Fruit fly (Drosophila melanogaster): ENCODE results near the gene CG31465.
A peak's percentile ranks its signal among the peaks of the same experiment; 100 is the strongest.

The CG31465 gene

DNA sequence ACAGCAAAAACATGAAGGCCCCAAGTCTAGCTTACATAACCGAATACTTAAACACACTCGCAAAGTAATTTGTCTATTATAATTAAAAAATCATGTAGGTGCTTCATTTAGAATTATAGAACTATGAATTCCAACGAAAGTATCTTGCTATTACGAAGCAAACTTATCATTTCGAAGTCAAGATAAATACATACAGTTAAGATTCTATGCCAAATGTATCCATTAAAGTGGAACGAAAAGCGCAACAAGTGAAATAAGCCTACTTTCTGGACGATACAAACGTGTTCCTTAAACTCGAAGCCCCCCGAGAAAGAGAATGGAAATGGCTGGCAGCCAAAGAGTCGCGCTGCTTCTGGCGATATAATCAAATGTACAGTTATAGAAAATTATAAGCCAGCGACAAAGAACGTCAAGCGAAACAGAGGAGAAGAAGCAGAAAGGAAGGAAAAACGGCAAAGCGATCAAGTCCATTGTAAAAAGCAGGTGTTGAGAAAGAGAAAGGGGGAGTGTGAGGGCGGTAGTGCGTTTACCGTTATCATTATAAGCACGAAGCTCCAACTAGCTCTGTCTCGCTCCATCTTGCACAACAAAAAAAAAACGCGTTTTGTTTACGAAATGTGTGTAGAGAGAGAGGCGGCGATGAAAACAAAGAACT, 27.9 kb upstream of the CG31465 start (continued):
- peak; percentile 26; the same call in 1 of the 2 replicates for TF ChIP-seq Xrp1 (GFP tag; IDR thresholded peaks at IDR 0.05)
- TF ChIP-seq NFAT (GFP tag; IDR thresholded peaks at IDR 0.05) = no peak
- TF ChIP-seq slbo (GFP tag; IDR thresholded peaks at IDR 0.05) = peak; percentile 22; the same call in 1 of the 2 replicates
- no peak for TF ChIP-seq zf30C (GFP tag; optimal IDR thresholded peaks at IDR 0.05)
- TF ChIP-seq CG9932 (GFP tag; IDR thresholded peaks at IDR 0.05) = peak; percentile 32; the same call in 1 of the 2 replicates
- peak; percentile 2 for TF ChIP-seq shn (GFP tag; optimal IDR thresholded peaks at IDR 0.05)
- TF ChIP-seq NfI (GFP tag; optimal IDR thresholded peaks at IDR 0.05) = peak; percentile 19
- no peak for TF ChIP-seq CG8281 (tag; optimal IDR thresholded peaks at IDR 0.05)
- TF ChIP-seq CG3163 (GFP tag; optimal IDR thresholded peaks at IDR 0.05) = peak; percentile 6
- no peak for TF ChIP-seq Poxn (GFP tag; IDR thresholded peaks at IDR 0.05)
- peak; percentile 27 for TF ChIP-seq CG8924 (tag; optimal IDR thresholded peaks at IDR 0.05)
- TF ChIP-seq psq (GFP tag; optimal IDR thresholded peaks at IDR 0.05) = peak; percentile 79
- peak; percentile 16 for TF ChIP-seq CG15011 (GFP tag; optimal IDR thresholded peaks at IDR 0.05)
- peak; percentile 6 for TF ChIP-seq CG10267 (tag; optimal IDR thresholded peaks at IDR 0.05)
- TF ChIP-seq CG3726 (GFP tag; IDR thresholded peaks at IDR 0.05) = no peak
- TF ChIP-seq Fer3 (tag; optimal IDR thresholded peaks at IDR 0.05) = peak; percentile 39
- TF ChIP-seq Blimp-1 (GFP tag; optimal IDR thresholded peaks at IDR 0.05) = peak; percentile 14
- no peak for TF ChIP-seq sob (GFP tag; IDR thresholded peaks at IDR 0.05)
- peak; percentile 3 for TF ChIP-seq HLH54F (GFP tag; optimal IDR thresholded peaks at IDR 0.05)
- TF ChIP-seq CG9817 (tag; optimal IDR thresholded peaks at IDR 0.05) = peak; percentile 50
- TF ChIP-seq CG18599 (GFP tag; optimal IDR thresholded peaks at IDR 0.05) = peak; percentile 42
- peak; percentile 19 for TF ChIP-seq unpg (GFP tag; optimal IDR thresholded peaks at IDR 0.05)
- no peak for TF ChIP-seq CG10209 (GFP tag; optimal IDR thresholded peaks at IDR 0.05)
- peak; percentile 78 for TF ChIP-seq Med (GFP tag)
- TF ChIP-seq dmrt99B (tag; optimal IDR thresholded peaks at IDR 0.05) = peak; percentile 29
- TF ChIP-seq Atf3 (GFP tag; optimal IDR thresholded peaks at IDR 0.05) = no peak
- TF ChIP-seq CoRest (tag; optimal IDR thresholded peaks at IDR 0.05) = peak; percentile 14
- TF ChIP-seq insv (GFP tag; optimal IDR thresholded peaks at IDR 0.05) = no peak
- peak; percentile 23 for TF ChIP-seq CG10979 (tag; optimal IDR thresholded peaks at IDR 0.05)
- 0 out of 2 replicates have a peak, but pooled peaks have one; percentile 43 for TF ChIP-seq lmd (GFP tag; IDR thresholded peaks at IDR 0.05)
- TF ChIP-seq lab (GFP tag; optimal IDR thresholded peaks at IDR 0.05) = peak; percentile 52
- TF ChIP-seq CG6689 (GFP tag; IDR thresholded peaks at IDR 0.05) = 0 out of 2 replicates have a peak, but pooled peaks have one; percentile 32
- peak; percentile 9 for TF ChIP-seq Myb (GFP tag; optimal IDR thresholded peaks at IDR 0.05)
- peak; percentile 53 for TF ChIP-seq lilli (GFP tag; optimal IDR thresholded peaks at IDR 0.05)
- peak; percentile 18 for TF ChIP-seq Dip3 (GFP tag; optimal IDR thresholded peaks at IDR 0.05)
- peak; percentile 28 for TF ChIP-seq tap (tag; optimal IDR thresholded peaks at IDR 0.05)
- TF ChIP-seq Bgb (GFP tag; IDR thresholded peaks at IDR 0.05; ENCODE audit: partially characterized antibody) = 0 out of 2 replicates have a peak, but pooled peaks have one; percentile 21
- no peak for TF ChIP-seq Gsc (GFP tag; IDR thresholded peaks at IDR 0.05)
- TF ChIP-seq Eip74EF (GFP tag; optimal IDR thresholded peaks at IDR 0.05) = peak in 1 of 2 experiments; percentile 9
- no peak for TF ChIP-seq CG6272 (GFP tag; IDR thresholded peaks at IDR 0.05)
- peak; percentile 20 for TF ChIP-seq CG13424 (tag; optimal IDR thresholded peaks at IDR 0.05)
- no peak for TF ChIP-seq tup (GFP tag; optimal IDR thresholded peaks at IDR 0.05)
- TF ChIP-seq sqz (GFP tag; optimal IDR thresholded peaks at IDR 0.05) = peak; percentile 82
- peak; percentile 23 for TF ChIP-seq pho (GFP tag; optimal IDR thresholded peaks at IDR 0.05)
- TF ChIP-seq CG2712 (tag; optimal IDR thresholded peaks at IDR 0.05) = peak; percentile 43
- peak; percentile 20 for TF ChIP-seq Ets65A (GFP tag)
- TF ChIP-seq schlank (tag; optimal IDR thresholded peaks at IDR 0.05) = no peak
- TF ChIP-seq CG17359 (tag; optimal IDR thresholded peaks at IDR 0.05) = peak; percentile 10
- TF ChIP-seq fd3F (GFP tag; optimal IDR thresholded peaks at IDR 0.05) = peak; percentile 31
